Worm (Caenorhabditis elegans): ENCODE results near the gene F35G2.5.

The F35G2.5 gene

DNA sequence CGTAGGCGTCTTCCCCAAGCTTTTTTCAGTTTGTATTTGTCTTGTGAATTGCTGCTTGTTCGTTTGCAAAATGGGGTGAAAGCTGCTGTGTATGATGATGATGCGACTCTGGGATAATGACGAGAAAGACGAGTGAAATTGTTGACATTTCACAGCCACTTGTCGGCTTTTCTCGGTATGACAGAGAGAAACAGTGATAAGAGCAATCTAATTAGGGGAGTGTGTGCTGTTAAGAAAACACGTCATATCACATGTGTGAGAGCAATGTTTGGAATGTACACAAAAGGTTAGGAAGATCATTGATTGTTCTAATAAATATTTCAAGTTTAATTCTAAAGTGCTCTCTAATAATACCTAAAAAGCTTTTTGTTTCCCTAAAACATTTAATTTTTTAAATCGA is 21.7 kb upstream of the F35G2.5 start:
- no peak for TF ChIP-seq sem-2 (GFP tag; optimal IDR thresholded peaks at IDR 0.05)
- TF ChIP-seq nhr-237 (tag; optimal IDR thresholded peaks at IDR 0.05): no peak
- TF ChIP-seq M03D4.4 (tag; optimal IDR thresholded peaks at IDR 0.05): no peak
- TF ChIP-seq bed-3 (GFP tag; optimal IDR thresholded peaks at IDR 0.05): no peak
- no peak for TF ChIP-seq drap-1 (GFP tag; optimal IDR thresholded peaks at IDR 0.05)
- TF ChIP-seq blmp-1 (tag; optimal IDR thresholded peaks at IDR 0.05): no peak
- TF ChIP-seq ceh-43 (GFP tag; optimal IDR thresholded peaks at IDR 0.05): no peak
- TF ChIP-seq nhr-28 (tag; optimal IDR thresholded peaks at IDR 0.05): no peak
- no peak for TF ChIP-seq tbx-8 (GFP tag; optimal IDR thresholded peaks at IDR 0.05)
- no peak for TF ChIP-seq ceh-39 (tag; optimal IDR thresholded peaks at IDR 0.05)
- no peak for TF ChIP-seq sptf-1 (tag; optimal IDR thresholded peaks at IDR 0.05)
- TF ChIP-seq nhr-76 (tag; optimal IDR thresholded peaks at IDR 0.05): no peak
- no peak for TF ChIP-seq unc-120 (tag; optimal IDR thresholded peaks at IDR 0.05; ENCODE audit: poor library complexity, severe bottlenecking)
- no peak for TF ChIP-seq elt-3 (tag; optimal IDR thresholded peaks at IDR 0.05)
- TF ChIP-seq ceh-83 (GFP tag; optimal IDR thresholded peaks at IDR 0.05): no peak
- no peak for TF ChIP-seq mls-2 (tag; optimal IDR thresholded peaks at IDR 0.05)
- TF ChIP-seq lin-32 (GFP tag; optimal IDR thresholded peaks at IDR 0.05): no peak

DNA sequence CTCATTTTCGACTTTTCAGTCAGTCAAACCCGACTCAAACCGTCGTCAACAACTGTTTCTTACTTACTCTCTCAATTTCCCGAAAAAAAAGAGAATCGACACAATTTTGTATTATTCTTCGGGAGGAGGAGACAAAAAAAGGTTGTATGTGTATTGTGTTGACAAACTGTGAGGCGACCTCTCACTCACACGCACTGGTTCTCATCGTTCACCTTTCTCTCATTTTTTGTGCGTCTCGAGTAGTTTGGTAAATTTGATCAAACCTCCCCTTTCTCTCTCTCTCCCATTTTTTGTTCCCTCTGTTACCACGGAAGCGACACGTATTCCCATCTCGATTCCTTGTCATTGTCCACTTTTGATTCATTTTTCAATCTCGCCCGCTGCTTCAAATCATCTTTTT is 20.6 kb upstream of the F35G2.5 start:
- TF ChIP-seq ceh-43 (GFP tag; optimal IDR thresholded peaks at IDR 0.05) (no peak), sptf-1 (tag; optimal IDR thresholded peaks at IDR 0.05) (no peak)

- TF ChIP-seq ztf-11 (tag; optimal IDR thresholded peaks at IDR 0.05) (no peak), ceh-39 (tag; optimal IDR thresholded peaks at IDR 0.05) (no peak), unc-120 (tag; optimal IDR thresholded peaks at IDR 0.05; ENCODE audit: poor library complexity, severe bottlenecking) (no peak), mab-5 (tag; optimal IDR thresholded peaks at IDR 0.05) (no peak), lsy-2 (tag; optimal IDR thresholded peaks at IDR 0.05) (no peak), pha-4 (tag; optimal IDR thresholded peaks at IDR 0.05) (no peak), bed-3 (GFP tag; optimal IDR thresholded peaks at IDR 0.05) (no peak), cnd-1 (tag; optimal IDR thresholded peaks at IDR 0.05) (no peak), sptf-1 (tag; optimal IDR thresholded peaks at IDR 0.05) (no peak), ces-1 (GFP tag; optimal IDR thresholded peaks at IDR 0.05) (no peak), nhr-76 (tag; optimal IDR thresholded peaks at IDR 0.05) (no peak), mep-1 (tag; optimal IDR thresholded peaks at IDR 0.05) (no peak), snpc-4 (tag; optimal IDR thresholded peaks at IDR 0.05) (no peak), ham-2 (GFP tag; optimal IDR thresholded peaks at IDR 0.05) (no peak), mls-2 (tag; optimal IDR thresholded peaks at IDR 0.05) (no peak), elt-1 (tag; optimal IDR thresholded peaks at IDR 0.05; ENCODE audit: borderline replicate concordance, insufficient read depth) (no peak), unc-62 (GFP tag; optimal IDR thresholded peaks at IDR 0.05) (no peak), ceh-83 (GFP tag; optimal IDR thresholded peaks at IDR 0.05) (no peak), ceh-43 (GFP tag; optimal IDR thresholded peaks at IDR 0.05) (no peak), blmp-1 (tag; optimal IDR thresholded peaks at IDR 0.05) (no peak)
Measured at ce11 chrIV:12199538-12200158, 19.8 kb upstream of the F35G2.5 start.

- TF ChIP-seq hlh-1 (tag; optimal IDR thresholded peaks at IDR 0.05) (no peak), bed-3 (GFP tag; optimal IDR thresholded peaks at IDR 0.05) (no peak), snpc-4 (tag; optimal IDR thresholded peaks at IDR 0.05) (no peak), ceh-83 (GFP tag; optimal IDR thresholded peaks at IDR 0.05) (no peak), ceh-43 (GFP tag; optimal IDR thresholded peaks at IDR 0.05) (no peak), lin-13 (tag; optimal IDR thresholded peaks at IDR 0.05) (no peak), nhr-12 (tag; optimal IDR thresholded peaks at IDR 0.05) (no peak), mep-1 (tag; optimal IDR thresholded peaks at IDR 0.05) (no peak), mab-5 (tag; optimal IDR thresholded peaks at IDR 0.05) (no peak), lin-32 (GFP tag; optimal IDR thresholded peaks at IDR 0.05) (no peak)
Measured at ce11 chrIV:12200812-12201211, 18.6 kb upstream of the F35G2.5 start.

- TF ChIP-seq sptf-1 (tag; optimal IDR thresholded peaks at IDR 0.05) (no peak), unc-120 (tag; optimal IDR thresholded peaks at IDR 0.05; ENCODE audit: poor library complexity, severe bottlenecking) (no peak)
Measured at ce11 chrIV:12202000-12202399, 17.4 kb upstream of the F35G2.5 start.

Measured in whole organism, mixed stage, embryonic.